Fruit fly (Drosophila melanogaster): ENCODE measurements around the gene CG5276.

Gene CG5276

DNA sequence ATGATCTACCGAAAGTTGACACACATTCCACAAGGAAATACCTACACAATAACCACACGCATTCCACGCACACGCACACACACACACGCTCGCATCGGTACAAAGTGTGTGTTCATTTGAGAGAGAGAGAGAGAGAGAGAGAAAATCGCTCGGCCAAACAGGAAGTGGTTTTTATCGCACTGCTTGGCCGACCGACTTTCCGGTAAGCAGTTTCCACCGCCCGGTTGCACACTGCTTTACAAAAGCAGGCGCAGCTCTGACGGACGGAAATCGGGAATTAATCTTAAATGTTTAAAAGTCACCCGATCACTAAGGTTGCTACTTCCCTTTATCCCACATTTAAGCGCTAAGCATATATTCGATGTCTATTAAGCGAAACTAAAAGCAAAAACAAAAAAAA is 38.7 kb upstream of the CG5276 start (continued):
- no peak for TF ChIP-seq cas (GFP tag; IDR thresholded peaks at IDR 0.05)
- no peak for TF ChIP-seq CG30020 (tag; optimal IDR thresholded peaks at IDR 0.05)
- TF ChIP-seq Sry-δ (GFP tag; optimal IDR thresholded peaks at IDR 0.05): peak; percentile 5
- TF ChIP-seq CG14710 (tag; optimal IDR thresholded peaks at IDR 0.05): peak; percentile 65
- TF ChIP-seq ci (GFP tag; IDR thresholded peaks at IDR 0.05): peak; percentile 92
- TF ChIP-seq lmd (GFP tag; IDR thresholded peaks at IDR 0.05): peak; percentile 36; the same call in 1 of the 2 replicates
- peak; percentile 24 for TF ChIP-seq Mad (GFP tag; optimal IDR thresholded peaks at IDR 0.05)
- no peak for TF ChIP-seq br (optimal IDR thresholded peaks at IDR 0.05)
- TF ChIP-seq CG3726 (GFP tag; IDR thresholded peaks at IDR 0.05): 0 out of 3 replicates have a peak, but pooled peaks have one; percentile 38
- TF ChIP-seq HLHmδ (GFP tag; optimal IDR thresholded peaks at IDR 0.05): peak; percentile 98
- TF ChIP-seq pan (optimal IDR thresholded peaks at IDR 0.05): no peak
- no peak for TF ChIP-seq pan (GFP tag; optimal IDR thresholded peaks at IDR 0.05 in 1 of 2, IDR thresholded peaks at IDR 0.05 in 1 of 2)
- TF ChIP-seq CG43689 (GFP tag; IDR thresholded peaks at IDR 0.05): peak; percentile 52; the same call in 1 of the 2 replicates
- peak; percentile 69 for TF ChIP-seq CG9876 (GFP tag; optimal IDR thresholded peaks at IDR 0.05)
- TF ChIP-seq crol (GFP tag; IDR thresholded peaks at IDR 0.05): no peak
- no peak for TF ChIP-seq Fer1 (GFP tag; optimal IDR thresholded peaks at IDR 0.05)
- TF ChIP-seq Deaf1 (tag; optimal IDR thresholded peaks at IDR 0.05): no peak
- peak; percentile 85 for TF ChIP-seq CG9727 (GFP tag; optimal IDR thresholded peaks at IDR 0.05)
- TF ChIP-seq CG31365 (tag; optimal IDR thresholded peaks at IDR 0.05): peak; percentile 96
- TF ChIP-seq tup (GFP tag; optimal IDR thresholded peaks at IDR 0.05): no peak
- no peak for TF ChIP-seq fru (optimal IDR thresholded peaks at IDR 0.05)
- peak; percentile 62 for TF ChIP-seq Elba2 (GFP tag; optimal IDR thresholded peaks at IDR 0.05)
- peak; percentile 42 for TF ChIP-seq Usf (GFP tag; optimal IDR thresholded peaks at IDR 0.05)
- peak; percentile 65 for TF ChIP-seq CG4328 (GFP tag; optimal IDR thresholded peaks at IDR 0.05)
- no peak for TF ChIP-seq zf30C (GFP tag; optimal IDR thresholded peaks at IDR 0.05)
- peak; percentile 53; the same call in 1 of the 2 replicates for TF ChIP-seq Xrp1 (GFP tag; IDR thresholded peaks at IDR 0.05)
- TF ChIP-seq Rx (GFP tag; IDR thresholded peaks at IDR 0.05): peak; percentile 74
- TF ChIP-seq Drgx (GFP tag; IDR thresholded peaks at IDR 0.05): no peak
- TF ChIP-seq Jarid2 (GFP tag; optimal IDR thresholded peaks at IDR 0.05): peak; percentile 42
- TF ChIP-seq CG11695 (GFP tag; IDR thresholded peaks at IDR 0.05): no peak
- no peak for TF ChIP-seq corto (GFP tag; optimal IDR thresholded peaks at IDR 0.05)
- TF ChIP-seq gcm2 (GFP tag; optimal IDR thresholded peaks at IDR 0.05): no peak
- TF ChIP-seq Sox100B (GFP tag; optimal IDR thresholded peaks at IDR 0.05): peak; percentile 62
- TF ChIP-seq ato (GFP tag; IDR thresholded peaks at IDR 0.05; ENCODE audit: partially characterized antibody): no peak
- no peak for TF ChIP-seq CG15073 (GFP tag; optimal IDR thresholded peaks at IDR 0.05)
- peak; percentile 78; the same call in 2 of the 3 replicates for TF ChIP-seq gce (GFP tag; IDR thresholded peaks at IDR 0.05)
- TF ChIP-seq CG7271 (tag; optimal IDR thresholded peaks at IDR 0.05): peak; percentile 98
- TF ChIP-seq Fer3 (tag; optimal IDR thresholded peaks at IDR 0.05): no peak
- TF ChIP-seq Tbp (GFP tag; optimal IDR thresholded peaks at IDR 0.05): no peak
- no peak for TF ChIP-seq psq (GFP tag; optimal IDR thresholded peaks at IDR 0.05)
- TF ChIP-seq z (GFP tag; IDR thresholded peaks at IDR 0.05): 0 out of 3 replicates have a peak, but pooled peaks have one; percentile 55
- peak; percentile 28; the same call in 1 of the 2 replicates for TF ChIP-seq aop (GFP tag; IDR thresholded peaks at IDR 0.05)
- TF ChIP-seq chif (GFP tag; optimal IDR thresholded peaks at IDR 0.05): peak; percentile 33 to 75
- TF ChIP-seq Sin3A (optimal IDR thresholded peaks at IDR 0.05): no peak
- peak; percentile 65 for TF ChIP-seq Asciz (GFP tag; optimal IDR thresholded peaks at IDR 0.05)
- TF ChIP-seq CG13775 (GFP tag; optimal IDR thresholded peaks at IDR 0.05): peak; percentile 83
- TF ChIP-seq CG8388 (GFP tag; optimal IDR thresholded peaks at IDR 0.05): peak; percentile 60
- no peak for TF ChIP-seq lola (GFP tag; optimal IDR thresholded peaks at IDR 0.05)
- no peak for TF ChIP-seq E2f2 (GFP tag; IDR thresholded peaks at IDR 0.05)
- TF ChIP-seq CG11560 (tag; IDR thresholded peaks at IDR 0.05): no peak
- TF ChIP-seq Sry-β (GFP tag; optimal IDR thresholded peaks at IDR 0.05): peak; percentile 33
- no peak for TF ChIP-seq CG9797 (GFP tag; optimal IDR thresholded peaks at IDR 0.05)
- no peak for TF ChIP-seq bab2 (GFP tag; optimal IDR thresholded peaks at IDR 0.05)

All from whole organism, embryonic.